Worm (Caenorhabditis elegans): ENCODE measurements around the gene tofu-6.
A peak's percentile ranks its signal among the peaks of the same experiment; 100 is the strongest.

tofu-6 gene

DNA sequence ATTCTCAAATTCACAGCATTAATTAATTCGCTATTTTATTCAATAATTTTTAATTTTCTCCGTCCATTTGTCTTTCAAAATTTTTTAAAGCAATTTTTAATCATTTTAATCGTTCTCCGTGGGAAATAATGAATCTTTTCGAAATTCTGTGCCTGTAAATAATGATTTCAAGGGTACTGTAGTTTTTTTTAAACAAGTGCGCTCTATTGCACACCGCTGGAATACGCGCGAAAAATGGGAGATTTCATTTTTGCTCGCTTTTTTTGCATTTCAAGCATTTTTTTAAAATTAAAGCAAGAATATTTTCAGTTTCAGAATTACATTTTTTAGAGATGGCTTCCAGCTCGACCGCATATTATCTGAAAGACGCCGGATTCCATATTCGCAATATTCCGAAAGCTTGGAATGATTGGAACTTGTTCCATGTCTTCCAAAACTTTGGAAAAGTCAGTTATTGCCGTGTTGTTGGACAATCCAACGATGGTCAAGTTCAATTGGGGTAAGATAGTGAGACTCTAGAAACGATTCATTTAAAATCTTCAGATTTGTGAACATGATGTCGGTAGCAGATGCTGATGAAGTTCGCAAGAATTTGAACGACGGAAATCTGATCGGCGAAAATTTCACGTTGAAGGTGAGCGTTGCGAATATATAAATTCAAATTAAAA is at the start of gene tofu-6:
tofu-6 (plus strand) TSS at position 302 of the 668 bp plus-strand sequence.
- no peak for TF ChIP-seq mef-2 (tag; optimal IDR thresholded peaks at IDR 0.05)
- peak; percentile 11 for TF ChIP-seq C16A3.4 (tag; optimal IDR thresholded peaks at IDR 0.05)
- peak; percentile 64 to 95 for TF ChIP-seq lsy-2 (tag; optimal IDR thresholded peaks at IDR 0.05)
- peak; percentile 25 to 85 for TF ChIP-seq lin-35 (GFP tag; optimal IDR thresholded peaks at IDR 0.05)
- peak; percentile 10 for TF ChIP-seq lin-15B (tag; optimal IDR thresholded peaks at IDR 0.05)
- no peak for TF ChIP-seq nhr-11 (tag; optimal IDR thresholded peaks at IDR 0.05)
- no peak for TF ChIP-seq egl-13 (tag; optimal IDR thresholded peaks at IDR 0.05)
- peak; percentile 55 to 80 (median 62) for TF ChIP-seq dpl-1 (GFP tag; optimal IDR thresholded peaks at IDR 0.05)
- no peak for TF ChIP-seq rnt-1 (tag; optimal IDR thresholded peaks at IDR 0.05)
- TF ChIP-seq mep-1 (tag; optimal IDR thresholded peaks at IDR 0.05): peak; percentile 43
- TF ChIP-seq lin-14 (GFP tag; optimal IDR thresholded peaks at IDR 0.05): no peak
- peak; percentile 30 for TF ChIP-seq blmp-1 (tag; optimal IDR thresholded peaks at IDR 0.05)
- TF ChIP-seq C34B4.2 (tag; optimal IDR thresholded peaks at IDR 0.05): no peak
- TF ChIP-seq efl-1 (optimal IDR thresholded peaks at IDR 0.05): peak; percentile 69 to 73
- peak; percentile 71 to 95 for TF ChIP-seq efl-1 (GFP tag; optimal IDR thresholded peaks at IDR 0.05 in 1 of 2)
- TF ChIP-seq sptf-1 (tag; optimal IDR thresholded peaks at IDR 0.05): no peak
- no peak for TF ChIP-seq nhr-90 (tag; optimal IDR thresholded peaks at IDR 0.05; ENCODE audit: poor library complexity)
- no peak for TF ChIP-seq irx-1 (tag; optimal IDR thresholded peaks at IDR 0.05)
- TF ChIP-seq F16B12.6 (tag; optimal IDR thresholded peaks at IDR 0.05): peak; percentile 16
- no peak for TF ChIP-seq hlh-4 (tag; optimal IDR thresholded peaks at IDR 0.05)
- no peak for TF ChIP-seq skn-1 (tag; optimal IDR thresholded peaks at IDR 0.05)
- no peak for TF ChIP-seq sup-37 (GFP tag; optimal IDR thresholded peaks at IDR 0.05)
- no peak for TF ChIP-seq sox-4 (tag; optimal IDR thresholded peaks at IDR 0.05)

DNA sequence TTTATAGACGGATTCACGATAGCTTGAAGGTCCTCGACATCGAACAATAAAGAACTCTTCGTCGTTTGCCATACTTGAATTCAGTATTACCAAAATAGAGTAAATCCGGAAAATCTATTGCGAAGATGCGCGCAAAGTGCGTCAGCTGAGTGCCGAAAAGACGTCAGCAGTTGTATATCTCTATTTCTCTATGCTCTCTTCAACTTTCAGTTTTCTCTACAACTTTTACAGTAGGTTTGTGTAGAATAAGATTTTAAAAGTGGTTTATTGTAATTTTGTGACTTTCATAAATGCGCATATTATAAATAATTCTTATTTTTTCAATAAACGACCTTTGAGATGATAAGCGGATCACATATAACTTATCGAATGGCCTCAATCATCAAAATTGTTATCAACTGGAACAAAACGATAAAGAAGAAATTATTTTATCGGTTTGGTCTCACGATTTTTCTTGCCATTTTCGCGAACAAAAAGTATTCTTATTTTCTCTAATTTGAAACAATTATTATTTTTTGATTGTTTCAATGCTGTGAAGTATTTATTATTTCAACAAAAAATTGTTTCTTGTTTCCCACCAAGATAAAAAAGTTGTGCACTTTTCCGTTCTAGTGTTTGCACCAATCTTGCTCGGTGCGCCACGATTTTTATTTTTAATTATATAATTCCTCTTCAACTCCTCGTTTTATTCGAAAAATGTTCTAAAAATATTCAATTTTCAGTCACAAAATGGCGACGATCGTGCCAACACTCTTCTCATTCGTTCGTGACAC is 47.6 kb upstream of the tofu-6 start, which contains the start of the genes agt-2 and F09E5.3:
agt-2 (minus strand) TSS at position 553 of the 773 bp plus-strand sequence.
F09E5.3 (plus strand) TSS at position 723 of the 773 bp plus-strand sequence.
- TF ChIP-seq ceh-8 (GFP tag; optimal IDR thresholded peaks at IDR 0.05) (peak; percentile 85), nhr-12 (tag; optimal IDR thresholded peaks at IDR 0.05) (no peak), ceh-82 (tag; optimal IDR thresholded peaks at IDR 0.05) (peak; percentile 92 to 95 (median 93)), sup-37 (GFP tag; optimal IDR thresholded peaks at IDR 0.05) (peak; percentile 79), nhr-84 (tag; optimal IDR thresholded peaks at IDR 0.05) (no peak), sptf-1 (tag; optimal IDR thresholded peaks at IDR 0.05) (no peak), C04F5.9 (tag; optimal IDR thresholded peaks at IDR 0.05) (peak; percentile 81), unc-98 (GFP tag; IDR thresholded peaks at IDR 0.05) (no peak), lin-35 (GFP tag; optimal IDR thresholded peaks at IDR 0.05) (peak; percentile 93), xbp-1 (tag; optimal IDR thresholded peaks at IDR 0.05) (peak; percentile 95), pax-3 (tag; optimal IDR thresholded peaks at IDR 0.05) (peak; percentile 83), unc-62 (GFP tag; optimal IDR thresholded peaks at IDR 0.05) (no peak), irx-1 (tag; optimal IDR thresholded peaks at IDR 0.05) (peak; percentile 91), ceh-90 (tag; optimal IDR thresholded peaks at IDR 0.05) (peak; percentile 37), aha-1 (tag; optimal IDR thresholded peaks at IDR 0.05) (peak; percentile 20), blmp-1 (tag; optimal IDR thresholded peaks at IDR 0.05) (peak; percentile 81), fkh-8 (tag; optimal IDR thresholded peaks at IDR 0.05) (peak; percentile 92), pqm-1 (tag; optimal IDR thresholded peaks at IDR 0.05) (no peak), zip-4 (GFP tag; optimal IDR thresholded peaks at IDR 0.05) (peak; percentile 81), swsn-7 (tag; optimal IDR thresholded peaks at IDR 0.05) (peak; percentile 96), vab-15 (tag; optimal IDR thresholded peaks at IDR 0.05) (peak; percentile 25), ceh-63 (GFP tag; optimal IDR thresholded peaks at IDR 0.05) (no peak), lir-3 (tag; optimal IDR thresholded peaks at IDR 0.05; ENCODE audit: poor library complexity) (peak; percentile 87), lin-13 (GFP tag; optimal IDR thresholded peaks at IDR 0.05) (peak; percentile 88), rnt-1 (tag; optimal IDR thresholded peaks at IDR 0.05) (peak; percentile 96), unc-130 (tag; optimal IDR thresholded peaks at IDR 0.05) (peak; percentile 95), grh-1 (GFP tag; IDR thresholded peaks at IDR 0.05) (peak; percentile 87), alr-1 (tag; optimal IDR thresholded peaks at IDR 0.05; ENCODE audit: borderline replicate concordance) (no peak), fkh-4 (tag; optimal IDR thresholded peaks at IDR 0.05; ENCODE audit: borderline replicate concordance) (peak; percentile 13), nhr-47 (tag; optimal IDR thresholded peaks at IDR 0.05) (peak; percentile 96), ces-1 (GFP tag; optimal IDR thresholded peaks at IDR 0.05) (no peak), nhr-20 (tag; optimal IDR thresholded peaks at IDR 0.05) (peak; percentile 95)

Measured in whole organism, L1 larva.